Worm (Caenorhabditis elegans): ENCODE measurements around the gene wip-1.
A peak's percentile ranks its signal among the peaks of the same experiment; 100 is the strongest.
"Not testable (repeated sequence)": the region's sequence is repeated elsewhere in the genome, so short reads cannot be mapped to it uniquely, and the experiment has no call there.

Gene wip-1

ce11 chrIII:5061798-5062197 is 43.4 kb downstream of the wip-1 start, which contains the start of gene C45G9.10:
C45G9.10 (minus strand) TSS chrIII:5061898.
- TF ChIP-seq hmg-11 (tag; optimal IDR thresholded peaks at IDR 0.05): no peak
- no peak for TF ChIP-seq pqm-1 (tag; optimal IDR thresholded peaks at IDR 0.05)

ce11 chrIII:5062406-5062805 is 44.0 kb downstream of the wip-1 start, which contains the start of gene C45G9.4:
C45G9.4 (plus strand) TSS chrIII:5062706.
- TF ChIP-seq fos-1, egl-27, fkh-2 (tag; optimal IDR thresholded peaks at IDR 0.05): not testable (repeated sequence)

DNA sequence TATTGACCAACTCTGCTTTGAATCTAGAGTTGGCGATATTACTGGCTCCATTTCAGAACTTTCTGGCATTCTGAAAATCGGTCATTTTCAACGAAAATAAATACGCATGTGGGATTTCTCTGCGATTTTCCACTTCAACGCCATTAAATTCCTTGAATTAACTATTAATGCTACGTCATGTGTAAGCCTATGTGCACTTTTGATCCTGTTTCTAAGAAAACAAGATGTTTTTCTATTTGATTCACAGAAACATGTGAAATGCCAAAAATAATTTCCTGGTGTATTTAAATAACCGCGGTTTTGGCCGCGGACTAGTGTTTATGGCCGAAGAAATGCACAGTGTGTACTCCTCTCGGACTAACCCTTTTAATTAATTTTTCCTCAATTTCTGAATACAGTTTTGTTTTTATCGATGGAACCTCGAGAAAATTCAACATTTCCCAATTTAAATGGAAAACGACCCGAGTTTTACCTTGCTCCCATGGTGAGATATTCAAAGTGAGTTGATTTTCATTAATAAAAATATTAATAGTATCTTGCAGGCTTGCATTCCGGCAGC is 50.3 kb downstream of the wip-1 start, which contains the start of the genes C45G9.11 and C45G9.2:
C45G9.11 (minus strand) TSS at position 51 of the 559 bp plus-strand sequence.
C45G9.2 (plus strand) TSS at position 392 of the 559 bp plus-strand sequence.
- no peak for TF ChIP-seq ceh-16 (tag; optimal IDR thresholded peaks at IDR 0.05)
- TF ChIP-seq nhr-77 (tag; optimal IDR thresholded peaks at IDR 0.05): no peak
- TF ChIP-seq nhr-28 (tag; optimal IDR thresholded peaks at IDR 0.05): no peak
- no peak for TF ChIP-seq mml-1 (tag; optimal IDR thresholded peaks at IDR 0.05)
- TF ChIP-seq fkh-2 (tag; optimal IDR thresholded peaks at IDR 0.05): no peak
- no peak for TF ChIP-seq nhr-11 (tag; optimal IDR thresholded peaks at IDR 0.05)
- TF ChIP-seq nhr-67 (tag; optimal IDR thresholded peaks at IDR 0.05): no peak
- peak; percentile 24 for TF ChIP-seq pqm-1 (tag; optimal IDR thresholded peaks at IDR 0.05)
- no peak for TF ChIP-seq ama-1 (optimal IDR thresholded peaks at IDR 0.05)
- no peak for TF ChIP-seq elt-3 (tag; optimal IDR thresholded peaks at IDR 0.05)
- no peak for TF ChIP-seq nhr-12 (tag; optimal IDR thresholded peaks at IDR 0.05)
- TF ChIP-seq tbx-2 (tag; optimal IDR thresholded peaks at IDR 0.05): no peak
- TF ChIP-seq fkh-10 (GFP tag; optimal IDR thresholded peaks at IDR 0.05): no peak
- TF ChIP-seq pha-4 (tag; optimal IDR thresholded peaks at IDR 0.05): no peak
- no peak for TF ChIP-seq aly-2 (tag; optimal IDR thresholded peaks at IDR 0.05)
- TF ChIP-seq ZK546.5 (tag; optimal IDR thresholded peaks at IDR 0.05): no peak
- no peak for TF ChIP-seq egl-27 (tag; optimal IDR thresholded peaks at IDR 0.05)
- no peak for TF ChIP-seq ztf-11 (tag; optimal IDR thresholded peaks at IDR 0.05)
- peak; percentile 75 for TF ChIP-seq nfya-1 (tag; optimal IDR thresholded peaks at IDR 0.05; ENCODE audit: insufficient read depth)
- no peak for TF ChIP-seq ceh-9 (tag; optimal IDR thresholded peaks at IDR 0.05)
- no peak for TF ChIP-seq nhr-237 (tag; optimal IDR thresholded peaks at IDR 0.05)
- no peak for TF ChIP-seq unc-62 (GFP tag; optimal IDR thresholded peaks at IDR 0.05)
- no peak for TF ChIP-seq eor-1 (tag; optimal IDR thresholded peaks at IDR 0.05)
- TF ChIP-seq daf-12 (tag; optimal IDR thresholded peaks at IDR 0.05): no peak
- TF ChIP-seq unc-39 (tag; optimal IDR thresholded peaks at IDR 0.05): no peak
- peak; percentile 58 for TF ChIP-seq snpc-4 (tag; optimal IDR thresholded peaks at IDR 0.05)
- peak; percentile 61 for TF ChIP-seq nhr-23 (tag; optimal IDR thresholded peaks at IDR 0.05)
- TF ChIP-seq nhr-25 (tag; optimal IDR thresholded peaks at IDR 0.05): peak; percentile 47
- TF ChIP-seq sea-2 (GFP tag; optimal IDR thresholded peaks at IDR 0.05): no peak
- no peak for TF ChIP-seq hmg-11 (tag; optimal IDR thresholded peaks at IDR 0.05)
- peak; percentile 63 for TF ChIP-seq lin-15B (tag; optimal IDR thresholded peaks at IDR 0.05)
- no peak for TF ChIP-seq ztf-4 (tag; optimal IDR thresholded peaks at IDR 0.05)
- TF ChIP-seq elt-1 (tag; optimal IDR thresholded peaks at IDR 0.05): no peak
- TF ChIP-seq elt-2 (tag; optimal IDR thresholded peaks at IDR 0.05): no peak
- no peak for TF ChIP-seq ceh-82 (tag; optimal IDR thresholded peaks at IDR 0.05)
- TF ChIP-seq skn-1 (tag; optimal IDR thresholded peaks at IDR 0.05): peak; percentile 51
- no peak for TF ChIP-seq egl-5 (tag; optimal IDR thresholded peaks at IDR 0.05)
- peak; percentile 12 for TF ChIP-seq nhr-76 (tag; optimal IDR thresholded peaks at IDR 0.05)
- no peak for TF ChIP-seq ceh-28 (tag; optimal IDR thresholded peaks at IDR 0.05)
- no peak for TF ChIP-seq fos-1 (tag; optimal IDR thresholded peaks at IDR 0.05)
- no peak for TF ChIP-seq jun-1 (tag; optimal IDR thresholded peaks at IDR 0.05)
- TF ChIP-seq R02D3.7 (tag; optimal IDR thresholded peaks at IDR 0.05): no peak
- TF ChIP-seq nhr-43 (tag; optimal IDR thresholded peaks at IDR 0.05; ENCODE audit: poor library complexity, severe bottlenecking): peak; percentile 88
- TF ChIP-seq mdl-1 (tag; optimal IDR thresholded peaks at IDR 0.05): no peak
- no peak for TF ChIP-seq zag-1 (tag; optimal IDR thresholded peaks at IDR 0.05)
- peak; percentile 23 for TF ChIP-seq lin-39 (tag; optimal IDR thresholded peaks at IDR 0.05)
- TF ChIP-seq lsy-12 (tag; optimal IDR thresholded peaks at IDR 0.05): peak; percentile 46
